Worm (Caenorhabditis elegans) whole organism, L4 larva: ENCODE results near the gene T04C12.9.

Source experiments
- F37D6.2 ChIP-seq: sonication (generic microtip); optimal IDR thresholded peaks from 2 replicates; lab custom pipeline; 2016; ENCODE audit warnings: mild to moderate bottlenecking, missing genetic modification characterization, missing compliant biosample characterization
- R02D3.7 ChIP-seq: fragments of 150-350 bp; sonication (generic microtip); optimal IDR thresholded peaks from 3 replicates; lab custom pipeline; 2014; ENCODE audit warnings: missing biosample characterization, missing genetic modification characterization
- T26A8.4 ChIP-seq: fragments of 200-800 bp; sonication (Bioruptor generic); IDR thresholded peaks from 2 replicates; pipeline ENCODE4 v1.3.6; 2022; ENCODE audit warnings: missing genetic modification characterization, missing compliant biosample characterization
- Y105C5A.15 ChIP-seq: fragments of 200-800 bp; sonication (Bioruptor generic); IDR thresholded peaks from 2 replicates; pipeline ENCODE4 v1.3.6; 2022; ENCODE audit warnings: missing genetic modification characterization, missing compliant biosample characterization
- Y75B8A.6 ChIP-seq: fragments of 200-800 bp; sonication (Bioruptor generic); IDR thresholded peaks from 2 replicates; pipeline ENCODE4 v1.3.6; 2022; ENCODE audit warnings: missing genetic modification reagents, missing genetic modification characterization, missing compliant biosample characterization
- ZK546.5 ChIP-seq, 2 experiments: sonication (generic microtip); optimal IDR thresholded peaks; 2 replicates each; lab custom pipeline; 2017; ENCODE audit warnings: missing biosample characterization in 2 of 2, missing genetic modification characterization in 2 of 2
- aha-1 ChIP-seq: fragments of 150-350 bp; peaks from one replicate; lab custom pipeline; 2014; ENCODE audit warnings: missing biosample characterization, missing genetic modification characterization
- ceh-20 ChIP-seq: fragments of 200-800 bp; sonication (Bioruptor generic); IDR thresholded peaks from 2 replicates; pipeline ENCODE4 v1.3.6; 2022; ENCODE audit warnings: missing genetic modification reagents, missing genetic modification characterization, missing compliant biosample characterization
- ceh-28 ChIP-seq: fragments of 150-350 bp; optimal IDR thresholded peaks from 2 replicates; lab custom pipeline; 2014; ENCODE audit warnings: missing biosample characterization, missing genetic modification reagents, missing genetic modification characterization
- cey-2 ChIP-seq: sonication (generic microtip); optimal IDR thresholded peaks from 3 replicates; lab custom pipeline; 2017; ENCODE audit warnings: missing genetic modification characterization, mild to moderate bottlenecking, missing compliant biosample characterization, antibody characterized with exemption, borderline replicate concordance; ENCODE audit not compliant: insufficient read depth
- daf-19 ChIP-seq: fragments of 200-800 bp; sonication (Bioruptor generic); conservative IDR thresholded peaks from 2 replicates; pipeline ENCODE4 v1.3.6; 2022; ENCODE audit warnings: missing genetic modification characterization, missing compliant biosample characterization
- daf-8 ChIP-seq: fragments of 200-800 bp; sonication (Bioruptor generic); IDR thresholded peaks from 2 replicates; pipeline ENCODE4 v1.3.6; 2022; ENCODE audit warnings: missing genetic modification characterization, missing compliant biosample characterization
- dmd-6 ChIP-seq: fragments of 200-800 bp; sonication (Bioruptor generic); IDR thresholded peaks from 2 replicates; pipeline ENCODE4 v1.3.6; 2022; ENCODE audit warnings: missing genetic modification reagents, missing genetic modification characterization, missing compliant biosample characterization
- dmd-9 ChIP-seq: fragments of 200-800 bp; sonication (Bioruptor generic); IDR thresholded peaks from 2 replicates; pipeline ENCODE4 v1.3.6; 2022; ENCODE audit warnings: missing genetic modification reagents, missing genetic modification characterization, missing compliant biosample characterization
- dpl-1 ChIP-seq: fragments of 150-350 bp; optimal IDR thresholded peaks from 2 replicates; lab custom pipeline; 2014; ENCODE audit warnings: missing biosample characterization, missing genetic modification reagents, missing genetic modification characterization
- dve-1 ChIP-seq: sonication (generic microtip); optimal IDR thresholded peaks from 2 replicates; lab custom pipeline; 2017; ENCODE audit warnings: antibody characterized with exemption, mild to moderate bottlenecking, missing genetic modification characterization, missing compliant biosample characterization; ENCODE audit not compliant: insufficient read depth
- egl-27 ChIP-seq: sonication (generic microtip); optimal IDR thresholded peaks from 3 replicates; lab custom pipeline; 2017; ENCODE audit warnings: missing biosample characterization, missing genetic modification reagents, missing genetic modification characterization
- egl-43 ChIP-seq: fragments of 200-800 bp; sonication (Bioruptor generic); IDR thresholded peaks from 2 replicates; pipeline ENCODE4 v1.3.6; 2022; ENCODE audit warnings: missing genetic modification reagents, missing genetic modification characterization, missing compliant biosample characterization
- fkh-10 ChIP-seq: fragments of 150-350 bp; optimal IDR thresholded peaks from 2 replicates; lab custom pipeline; 2014; ENCODE audit warnings: missing biosample characterization, missing genetic modification reagents, missing genetic modification characterization
- gei-8 ChIP-seq: fragments of 200-800 bp; sonication (Bioruptor generic); optimal IDR thresholded peaks from 2 replicates; lab custom pipeline; 2018; ENCODE audit warnings: mild to moderate bottlenecking, missing genetic modification characterization, missing compliant biosample characterization
- jun-1 ChIP-seq: fragments of 150-350 bp; optimal IDR thresholded peaks from 2 replicates; lab custom pipeline; 2014; ENCODE audit warnings: missing biosample characterization, missing genetic modification reagents, missing genetic modification characterization
- lim-7 ChIP-seq: fragments of 200-800 bp; sonication (Bioruptor generic); IDR thresholded peaks from 2 replicates; pipeline ENCODE4 v1.3.6; 2022; ENCODE audit warnings: missing genetic modification characterization, missing compliant biosample characterization
- lin-15B ChIP-seq: fragments of 150-350 bp; sonication (generic microtip); optimal IDR thresholded peaks from 3 replicates; lab custom pipeline; 2014; ENCODE audit warnings: missing biosample characterization, missing genetic modification characterization
- lsy-2 ChIP-seq, 2 experiments: fragments of 150-350 bp in 1 of 2; sonication (generic microtip) in 1 of 2; optimal IDR thresholded peaks; 2 replicates each; lab custom pipeline; 2014 to 2017; ENCODE audit warnings: missing biosample characterization in 2 of 2, missing genetic modification characterization in 2 of 2
- mes-2 ChIP-seq: sonication (generic microtip); optimal IDR thresholded peaks from 2 replicates; lab custom pipeline; 2016; ENCODE audit warnings: missing genotype, mild to moderate bottlenecking, missing genetic modification characterization, missing compliant biosample characterization; ENCODE audit not compliant: poor library complexity, severe bottlenecking
- mxl-3 ChIP-seq: fragments of 200-800 bp; sonication (Bioruptor generic); optimal IDR thresholded peaks from 2 replicates; lab custom pipeline; 2018; ENCODE audit warnings: mild to moderate bottlenecking, missing genetic modification characterization, missing compliant biosample characterization
- nhr-102 ChIP-seq: sonication (generic microtip); optimal IDR thresholded peaks from 2 replicates; lab custom pipeline; 2016; ENCODE audit warnings: mild to moderate bottlenecking, missing genetic modification characterization, moderate library complexity, missing compliant biosample characterization
- nhr-11 ChIP-seq: fragments of 150-350 bp; optimal IDR thresholded peaks from 2 replicates; lab custom pipeline; 2014; ENCODE audit warnings: missing biosample characterization, missing genetic modification characterization
- nhr-25 ChIP-seq: sonication (generic microtip); optimal IDR thresholded peaks from 2 replicates; lab custom pipeline; 2017; ENCODE audit warnings: missing genetic modification characterization, mild to moderate bottlenecking, missing compliant biosample characterization, antibody characterized with exemption, moderate library complexity, borderline replicate concordance; ENCODE audit not compliant: insufficient read depth
- nhr-28 ChIP-seq: fragments of 150-350 bp; optimal IDR thresholded peaks from 2 replicates; lab custom pipeline; 2014; ENCODE audit warnings: missing biosample characterization, missing genetic modification characterization
- nhr-77 ChIP-seq: fragments of 150-350 bp; optimal IDR thresholded peaks from 2 replicates; lab custom pipeline; 2014; ENCODE audit warnings: missing biosample characterization, missing genetic modification characterization
- pha-4 ChIP-seq, 2 experiments: fragments of 150-350 bp in 1 of 2; fragments of 200-800 bp in 1 of 2; sonication (Bioruptor generic) in 1 of 2; IDR thresholded peaks in 1 of 2; optimal IDR thresholded peaks in 1 of 2; 2 replicates each; pipeline versions ENCODE4 v1.3.6 to Lab custom; 2014 to 2022; ENCODE audit warnings: missing genetic modification characterization in 2 of 2, missing genetic modification reagents in 2 of 2, missing biosample characterization in 1 of 2, missing compliant biosample characterization in 1 of 2
- pqm-1 ChIP-seq: sonication (generic microtip); optimal IDR thresholded peaks from 2 replicates; lab custom pipeline; 2017; ENCODE audit warnings: missing biosample characterization, missing genetic modification characterization
- set-16 ChIP-seq: fragments of 200-800 bp; sonication (Bioruptor generic); IDR thresholded peaks from 2 replicates; pipeline ENCODE4 v1.3.6; 2022; ENCODE audit warnings: missing genetic modification reagents, missing genetic modification characterization, missing compliant biosample characterization
- skn-1 ChIP-seq: fragments of 150-350 bp; optimal IDR thresholded peaks from 2 replicates; lab custom pipeline; 2014; ENCODE audit warnings: missing biosample characterization, missing genetic modification characterization
- tag-97 ChIP-seq: fragments of 200-800 bp; sonication (Bioruptor generic); IDR thresholded peaks from 2 replicates; pipeline ENCODE4 v1.3.6; 2022; ENCODE audit warnings: missing genetic modification characterization, missing compliant biosample characterization
- tra-1 ChIP-seq: fragments of 200-800 bp; sonication (Bioruptor generic); IDR thresholded peaks from 2 replicates; pipeline ENCODE4 v1.3.6; 2022; ENCODE audit warnings: missing genetic modification reagents, missing genetic modification characterization, missing compliant biosample characterization
- unc-130 ChIP-seq: sonication (generic microtip); optimal IDR thresholded peaks from 2 replicates; lab custom pipeline; 2016; ENCODE audit warnings: missing genetic modification reagents, missing genetic modification characterization, missing compliant biosample characterization
- unc-62 ChIP-seq, 3 experiments: fragments of 150-350 bp in 1 of 3; sonication (generic microtip); optimal IDR thresholded peaks in 2 of 3; peaks in 1 of 3; 1 replicate in 1 of 3; 2 replicates in 2 of 3; lab custom pipeline; 2014 to 2017; ENCODE audit warnings: missing biosample characterization in 3 of 3, missing genetic modification characterization in 3 of 3, missing genetic modification reagents in 3 of 3, missing genotype in 1 of 3
- vab-7 ChIP-seq: fragments of 200-800 bp; sonication (Bioruptor generic); IDR thresholded peaks from 2 replicates; pipeline ENCODE4 v1.3.6; 2022; ENCODE audit warnings: missing genetic modification reagents, missing genetic modification characterization, missing compliant biosample characterization
- zip-11 ChIP-seq: fragments of 200-800 bp; sonication (Bioruptor generic); IDR thresholded peaks from 2 replicates; pipeline ENCODE4 v1.3.6; 2022; ENCODE audit warnings: missing genetic modification characterization, missing compliant biosample characterization
- zip-2 ChIP-seq: fragments of 150-350 bp; optimal IDR thresholded peaks from 2 replicates; lab custom pipeline; 2014; ENCODE audit warnings: missing biosample characterization, missing genetic modification characterization

The T04C12.9 gene

DNA sequence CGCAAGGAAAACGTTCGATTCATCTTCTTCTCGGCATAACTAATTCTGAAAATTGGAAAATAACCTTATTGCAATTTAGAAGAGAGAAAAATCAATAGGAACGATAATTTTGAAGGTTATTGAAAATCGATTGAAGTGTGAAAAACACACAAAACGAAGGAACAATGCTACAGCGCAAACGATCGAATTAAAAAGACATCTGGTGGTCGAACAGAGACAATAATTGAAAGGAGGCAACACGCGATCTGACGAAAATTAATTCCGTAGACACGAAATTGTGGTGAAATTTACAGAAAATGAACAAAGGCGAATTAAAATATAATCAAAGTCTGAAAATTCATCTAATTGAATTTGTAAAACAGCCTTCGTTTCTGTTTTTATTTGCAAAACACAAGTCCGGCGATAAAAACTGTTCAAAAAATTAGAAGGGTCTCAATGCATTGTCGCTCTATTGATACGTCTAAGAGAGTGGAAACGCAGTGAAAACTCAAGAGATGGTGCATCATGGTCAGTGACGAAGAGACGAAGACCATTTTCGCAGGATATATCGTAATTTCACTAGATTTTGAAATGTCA, 23.5 kb downstream of the T04C12.9 start, which contains the start of gene pak-2 (continued):
- TF ChIP-seq vab-7 (GFP tag; lab: Robert Waterston, UW) = peak; percentile 67
- TF ChIP-seq cey-2 (tag; lab: Kevin White, UChicago) = no peak
- TF ChIP-seq T26A8.4 (GFP tag; lab: Robert Waterston, UW) = no peak
- peak; percentile 89 for TF ChIP-seq mes-2 (tag; lab: Kevin White, UChicago)
- no peak for TF ChIP-seq ceh-20 (GFP tag; lab: Robert Waterston, UW)
- TF ChIP-seq pha-4 (GFP tag; IDR thresholded peaks at IDR 0.05; lab: Robert Waterston, UW) = 0 out of 2 replicates have a peak, but pooled peaks have one; percentile 8
- TF ChIP-seq pha-4 (tag; optimal IDR thresholded peaks at IDR 0.05; lab: Kevin White, UChicago) = no peak
- TF ChIP-seq ceh-28 (tag; lab: Kevin White, UChicago) = no peak
- TF ChIP-seq skn-1 (tag; lab: Kevin White, UChicago) = no peak
- TF ChIP-seq ZK546.5 (tag; optimal IDR thresholded peaks at IDR 0.05; lab: Kevin White, UChicago) = no peak
- TF ChIP-seq gei-8 (GFP tag; lab: Kevin White, UChicago) = no peak
- TF ChIP-seq set-16 (GFP tag; lab: Robert Waterston, UW) = no peak
- no peak for TF ChIP-seq daf-8 (GFP tag; lab: Robert Waterston, UW)
- TF ChIP-seq zip-2 (tag; lab: Kevin White, UChicago) = no peak
- TF ChIP-seq tag-97 = no peak
- TF ChIP-seq Y75B8A.6 (GFP tag; lab: Robert Waterston, UW) = no peak
- TF ChIP-seq nhr-28 = peak; percentile 67
- TF ChIP-seq mxl-3 (GFP tag; lab: Kevin White, UChicago) = peak; percentile 81
- no peak for TF ChIP-seq R02D3.7 (tag; lab: Kevin White, UChicago)
- TF ChIP-seq F37D6.2 (tag; lab: Kevin White, UChicago) = peak; percentile 46
- peak; percentile 91 for TF ChIP-seq unc-130 (GFP tag; lab: Kevin White, UChicago)
- TF ChIP-seq lin-15B = no peak
- no peak for TF ChIP-seq jun-1

DNA sequence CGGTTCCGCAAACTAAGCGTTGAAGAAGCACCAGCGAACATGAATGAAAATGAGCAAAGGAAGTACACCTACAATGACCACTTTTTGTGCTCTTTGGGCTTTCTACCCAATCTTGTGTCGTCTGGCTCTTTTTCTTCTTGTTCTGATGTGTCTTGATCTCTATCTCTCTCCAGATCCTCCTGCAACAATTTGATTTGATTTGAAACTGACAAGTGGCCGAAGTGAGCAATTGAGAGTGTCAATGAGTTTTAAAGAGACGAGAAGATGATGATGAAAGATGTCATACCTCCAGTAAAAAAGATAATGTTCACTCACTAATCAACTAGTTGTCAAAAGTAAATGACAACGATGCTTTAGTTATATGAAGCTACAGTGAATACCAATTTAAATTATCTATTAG, 28.3 kb downstream of the T04C12.9 start, which contains the start of gene pptr-2:
pptr-2 (minus strand) TSS at position 184 of the 400 bp plus-strand sequence.
- TF ChIP-seq pqm-1 (tag; lab: Kevin White, UChicago) (no peak), ceh-20 (GFP tag; lab: Robert Waterston, UW) (0 out of 2 replicates have a peak, but pooled peaks have one; percentile 39), nhr-11 (tag; lab: Kevin White, UChicago) (peak; percentile 58), unc-62 (GFP tag; optimal IDR thresholded peaks at IDR 0.05 in 1 of 2; lab: Kevin White, UChicago) (peak in 1 of 2 experiments; percentile 74), unc-62 (tag; optimal IDR thresholded peaks at IDR 0.05; lab: Kevin White, UChicago) (no peak), egl-27 (tag; lab: Kevin White, UChicago) (no peak), nhr-102 (tag; lab: Kevin White, UChicago) (no peak)

DNA sequence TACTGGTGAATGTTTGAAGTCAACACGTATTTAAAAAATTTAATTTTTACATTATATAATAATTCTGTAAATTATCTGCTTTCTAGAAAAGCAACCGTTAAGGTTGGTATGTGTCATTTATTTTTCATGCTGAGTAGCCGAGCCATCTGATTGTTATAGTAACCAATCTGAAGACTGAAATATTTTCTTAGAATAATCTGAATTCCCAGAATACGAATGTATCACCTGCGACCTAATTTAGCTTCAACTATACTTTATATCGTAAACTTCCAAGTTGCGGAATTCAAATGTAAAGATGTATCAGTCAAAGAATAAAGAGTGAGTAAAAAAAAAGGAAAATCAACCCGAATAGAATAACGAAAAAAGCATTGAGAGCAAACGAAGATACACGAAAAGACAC, 29.8 kb downstream of the T04C12.9 start:
- TF ChIP-seq aha-1 (tag; lab: Kevin White, UChicago) (peak; percentile 72), fkh-10 (GFP tag; lab: Kevin White, UChicago) (peak; percentile 11), tra-1 (GFP tag; lab: Robert Waterston, UW) (no peak)

DNA sequence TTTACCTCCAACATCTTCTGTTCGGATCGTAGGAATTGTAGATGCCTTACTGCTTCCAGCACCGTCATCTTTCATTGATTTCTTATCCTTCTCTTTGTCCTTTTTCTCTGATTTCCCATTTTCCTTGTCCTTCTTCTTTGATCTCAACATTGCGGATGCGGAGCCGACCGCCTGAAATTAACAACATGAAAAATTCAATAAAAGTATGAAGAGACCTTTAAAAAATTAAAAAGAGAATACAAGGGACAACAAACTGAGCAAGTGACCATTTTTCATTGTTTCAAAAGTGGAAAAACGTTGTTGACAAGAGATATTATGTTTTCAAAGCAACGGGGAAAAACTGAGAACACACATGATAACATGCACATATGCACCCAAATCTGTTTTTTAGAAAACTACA, 32.3 kb downstream of the T04C12.9 start:
- TF ChIP-seq unc-62 (GFP tag; optimal IDR thresholded peaks at IDR 0.05 in 1 of 2; lab: Kevin White, UChicago) = peak in 1 of 2 experiments; percentile 93
- TF ChIP-seq unc-62 (tag; optimal IDR thresholded peaks at IDR 0.05; lab: Kevin White, UChicago) = no peak
- TF ChIP-seq mes-2 (tag; lab: Kevin White, UChicago) = no peak

DNA sequence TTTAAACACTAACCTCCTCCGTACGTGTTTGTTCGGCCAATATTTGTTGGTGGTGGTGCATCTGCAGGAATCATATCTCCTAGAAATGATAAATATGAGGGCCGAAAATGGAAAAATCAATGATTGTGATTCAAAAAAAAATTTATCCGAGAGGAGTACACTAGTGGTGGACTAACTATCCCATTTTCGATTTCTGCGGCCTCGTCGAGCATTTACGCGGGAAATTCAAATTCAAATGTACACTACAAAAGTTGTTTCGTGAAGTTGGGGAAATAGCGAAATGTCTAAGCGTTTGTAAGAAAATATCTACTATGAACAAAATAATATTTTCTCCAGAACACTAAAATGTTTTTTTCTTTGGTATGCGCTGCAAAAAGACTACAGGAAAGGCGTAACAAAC, 33.7 kb downstream of the T04C12.9 start:
- peak; percentile 42 for TF ChIP-seq dve-1 (tag; lab: Kevin White, UChicago)
- peak; percentile 95 for TF ChIP-seq dpl-1 (GFP tag; lab: Kevin White, UChicago)
- TF ChIP-seq zip-11 (GFP tag; lab: Robert Waterston, UW) = no peak
- no peak for TF ChIP-seq lim-7 (GFP tag; lab: Robert Waterston, UW)
- no peak; the same call in 1 of the 2 replicates for TF ChIP-seq dmd-6 (GFP tag; lab: Robert Waterston, UW)
- TF ChIP-seq nhr-25 (tag; lab: Kevin White, UChicago) = no peak
- no peak for TF ChIP-seq T26A8.4 (GFP tag; lab: Robert Waterston, UW)
- no peak for TF ChIP-seq nhr-77 (tag; lab: Kevin White, UChicago)
- no peak for TF ChIP-seq egl-43 (GFP tag; lab: Robert Waterston, UW)
- peak; percentile 88 for TF ChIP-seq unc-130 (GFP tag; lab: Kevin White, UChicago)
- peak; percentile 69 for TF ChIP-seq dmd-9 (GFP tag; lab: Robert Waterston, UW)
- TF ChIP-seq Y105C5A.15 (GFP tag; lab: Robert Waterston, UW) = no peak
- no peak for TF ChIP-seq daf-19 (GFP tag; lab: Robert Waterston, UW)
- TF ChIP-seq lsy-2 (tag; optimal IDR thresholded peaks at IDR 0.05; lab: Kevin White, UChicago) = peak in 1 of 2 experiments; percentile 70
